Fruit fly (Drosophila melanogaster): ENCODE results near the gene AcCoAS.
A peak's percentile ranks its signal among the peaks of the same experiment; 100 is the strongest.

The AcCoAS gene

dm6 chr3L:21297703-21298102 is 17.7 kb upstream of the AcCoAS start, which contains the start of gene Edg78E:
Gene Edg78E (minus strand): TSS chr3L:21297803.
- TF ChIP-seq CG17801 (GFP tag; optimal IDR thresholded peaks at IDR 0.05; ENCODE audit: partially characterized antibody) = no peak

DNA sequence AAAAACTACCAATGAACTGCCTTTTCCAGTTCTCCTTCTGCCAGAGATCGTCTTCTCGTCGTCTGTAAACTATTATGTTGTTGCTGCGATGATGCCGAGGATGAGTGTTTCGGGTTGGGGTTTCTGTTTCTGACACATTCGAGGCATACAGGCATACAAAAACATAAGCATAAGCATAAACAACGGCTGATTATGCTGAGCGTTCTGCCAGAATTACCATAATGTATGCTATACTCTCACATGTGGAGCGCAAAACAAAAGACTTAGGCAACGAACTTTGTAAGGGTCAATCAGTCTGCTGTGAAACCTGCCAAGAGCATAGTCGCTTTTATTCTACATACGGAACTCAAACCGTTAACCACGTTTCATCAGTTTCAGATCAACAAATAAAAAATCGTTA is 14.2 kb upstream of the AcCoAS start, which contains the start of gene Cpr78Cb:
Cpr78Cb (plus strand) TSS at position 291 of the 400 bp plus-strand sequence.
- no peak for TF ChIP-seq CG17801 (GFP tag; optimal IDR thresholded peaks at IDR 0.05; ENCODE audit: partially characterized antibody)

dm6 chr3L:21292700-21293099 is 12.7 kb upstream of the AcCoAS start, which contains the start of gene Cpr78Ca:
Gene Cpr78Ca (minus strand): TSS chr3L:21292800.
- no peak for TF ChIP-seq CG17801 (GFP tag; optimal IDR thresholded peaks at IDR 0.05; ENCODE audit: partially characterized antibody)

dm6 chr3L:21291055-21291454 is 11.0 kb upstream of the AcCoAS start:
- TF ChIP-seq CG17801 (GFP tag; optimal IDR thresholded peaks at IDR 0.05; ENCODE audit: partially characterized antibody) = no peak

DNA sequence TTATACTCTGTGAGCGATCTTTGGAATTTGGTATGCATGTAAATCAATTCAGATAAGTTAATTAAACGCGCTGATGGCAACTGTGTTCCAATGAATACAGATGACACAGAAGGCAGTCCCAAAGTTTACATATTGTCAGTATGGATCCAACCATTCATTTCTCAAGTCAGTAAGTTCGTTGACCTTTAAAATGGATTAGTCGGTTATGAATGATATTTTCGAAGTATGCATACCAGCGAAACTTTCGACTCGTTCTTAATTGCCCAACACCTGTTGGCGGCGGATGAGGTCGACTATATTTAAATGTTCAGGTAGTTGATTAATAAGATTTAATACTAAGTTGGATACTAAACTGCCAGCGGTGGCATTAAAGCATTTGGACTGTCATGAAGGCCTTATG is 10.3 kb upstream of the AcCoAS start:
- TF ChIP-seq CG17801 (GFP tag; optimal IDR thresholded peaks at IDR 0.05; ENCODE audit: partially characterized antibody) = no peak

DNA sequence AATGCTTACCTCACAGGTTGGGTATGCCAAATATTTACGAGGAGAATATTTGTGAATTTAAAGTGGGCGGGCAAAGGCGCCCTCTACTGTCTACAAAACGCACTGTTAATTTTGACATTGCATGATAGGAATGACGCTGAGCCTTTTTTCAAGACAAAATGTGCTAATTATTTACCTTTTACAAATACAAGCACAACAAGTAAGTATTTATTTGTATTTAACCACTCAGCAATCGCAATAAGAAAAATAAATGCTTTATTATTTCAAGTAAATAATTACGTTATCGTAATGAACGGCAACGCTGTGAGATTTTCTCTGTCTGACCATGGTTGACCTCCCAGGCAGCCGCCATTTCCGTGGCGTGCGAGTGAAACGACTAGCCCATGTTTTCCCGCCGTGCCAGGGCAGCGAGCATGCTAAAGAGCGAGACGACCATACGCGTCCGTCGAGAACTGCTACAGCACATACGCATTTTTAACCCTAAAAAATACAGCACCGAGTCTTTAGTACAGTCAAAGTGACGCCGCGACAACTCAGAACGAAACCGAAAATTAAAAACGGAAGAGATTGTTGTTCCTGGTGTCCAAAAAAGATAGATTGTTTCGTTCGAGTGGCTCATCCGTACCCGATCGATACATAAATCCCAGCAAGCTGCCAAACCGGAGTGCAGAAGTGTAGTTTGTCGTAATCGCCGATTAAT is 5.7 kb upstream of the AcCoAS start, which contains the start of the genes CG12974 and pzg:
CG12974 (minus strand) TSS at position 324 of the 700 bp plus-strand sequence.
pzg (plus strand) TSS at position 461 of the 700 bp plus-strand sequence.
- peak; percentile 89 for TF ChIP-seq CG17801 (GFP tag; optimal IDR thresholded peaks at IDR 0.05; ENCODE audit: partially characterized antibody)

DNA sequence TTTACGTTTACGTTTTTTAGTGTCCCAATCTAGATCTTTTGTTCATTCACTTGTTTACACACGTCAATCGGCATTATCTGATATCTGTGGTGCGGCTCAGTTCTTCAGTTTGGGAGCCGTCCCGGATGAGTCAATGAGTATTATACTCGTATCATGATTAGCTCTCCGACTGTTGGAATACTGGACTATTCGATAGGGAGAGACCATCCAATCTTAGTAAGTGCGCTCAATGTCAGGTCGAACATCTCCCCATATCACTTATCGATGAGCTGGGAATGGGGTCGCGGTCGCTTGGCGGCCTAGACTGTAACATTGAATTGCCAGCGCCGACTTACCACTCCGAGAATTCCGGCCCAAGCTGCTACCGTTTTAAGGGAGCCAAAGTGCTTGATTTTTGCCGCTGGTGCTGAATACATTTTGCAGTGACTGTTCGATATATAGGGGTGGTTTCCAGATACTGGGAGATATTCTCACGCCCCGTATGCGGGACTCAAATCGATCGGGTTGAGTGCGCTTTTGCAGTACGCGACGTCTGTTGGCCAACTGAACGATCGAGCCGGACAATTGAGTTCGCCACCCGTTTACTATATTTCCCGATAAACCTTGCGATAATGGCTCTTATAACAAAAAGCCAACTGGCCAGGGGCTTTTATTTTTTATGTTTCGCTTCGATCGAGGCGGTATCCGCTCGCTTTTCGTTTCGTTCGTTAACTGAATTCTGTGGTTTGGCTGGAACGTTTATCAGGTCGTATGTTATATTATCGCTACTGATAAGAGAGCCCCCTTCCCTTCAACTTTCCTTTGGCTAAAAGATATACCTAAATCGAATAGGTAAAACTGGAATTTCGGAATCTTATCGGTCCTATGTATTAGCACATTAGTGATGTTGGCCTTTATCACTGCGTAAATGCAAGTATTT is 4.9 kb upstream of the AcCoAS start:
- TF ChIP-seq CG17801 (GFP tag; optimal IDR thresholded peaks at IDR 0.05; ENCODE audit: partially characterized antibody) = no peak

DNA sequence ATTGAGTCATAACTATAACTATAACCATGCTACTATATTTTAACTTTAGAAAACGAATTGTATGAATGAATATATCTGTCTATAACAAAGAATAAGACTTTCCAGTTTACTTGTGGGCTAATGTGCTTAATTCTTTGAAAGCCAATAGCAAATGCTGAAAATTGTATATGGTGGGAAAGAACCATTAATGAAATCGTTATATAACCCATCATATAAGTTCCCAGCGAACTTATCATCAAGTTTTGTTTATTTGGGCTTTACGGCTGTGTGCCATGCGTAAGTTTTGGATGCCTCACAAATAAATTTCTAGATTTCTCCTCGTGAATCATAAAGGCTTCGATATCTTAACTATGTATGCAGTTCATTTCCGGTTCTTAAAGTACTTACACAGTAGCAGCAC is 3.8 kb upstream of the AcCoAS start:
- TF ChIP-seq CG17801 (GFP tag; optimal IDR thresholded peaks at IDR 0.05; ENCODE audit: partially characterized antibody) = no peak

- no peak for TF ChIP-seq CG17801 (GFP tag; optimal IDR thresholded peaks at IDR 0.05; ENCODE audit: partially characterized antibody)
Observed at dm6 chr3L:21282741-21283140, 2.7 kb upstream of the AcCoAS start.

dm6 chr3L:21281706-21282105 is 1.7 kb upstream of the AcCoAS start:
- no peak for TF ChIP-seq CG17801 (GFP tag; optimal IDR thresholded peaks at IDR 0.05; ENCODE audit: partially characterized antibody)

dm6 chr3L:21280996-21281691 is 1.1 kb upstream of the AcCoAS start, which contains the start of gene ppl:
Gene ppl (minus strand): TSS chr3L:21281506.
- no peak for TF ChIP-seq CG17801 (GFP tag; optimal IDR thresholded peaks at IDR 0.05; ENCODE audit: partially characterized antibody)

- no peak for TF ChIP-seq CG17801 (GFP tag; optimal IDR thresholded peaks at IDR 0.05; ENCODE audit: partially characterized antibody)
Observed at dm6 chr3L:21279168-21279567, 875 bp downstream of the AcCoAS start.

- TF ChIP-seq CG17801 (GFP tag; optimal IDR thresholded peaks at IDR 0.05; ENCODE audit: partially characterized antibody) = no peak
Observed at dm6 chr3L:21277897-21278530, 2.0 kb downstream of the AcCoAS start.

Measured in ovary, adult (tissue).